Worm (Caenorhabditis elegans) whole organism, L1 larva: Measurements from ENCODE around the gene par-5.

Experiments
- C16A3.4 ChIP-seq: fragments of 150-350 bp; optimal IDR thresholded peaks from 2 replicates; lab custom pipeline; 2014; ENCODE audit warnings: missing biosample characterization, missing genetic modification characterization
- F16B12.6 ChIP-seq: fragments of 150-350 bp; optimal IDR thresholded peaks from 2 replicates; lab custom pipeline; 2014; ENCODE audit warnings: missing biosample characterization, missing genetic modification characterization
- ama-1 ChIP-seq: fragments of 150-350 bp; optimal IDR thresholded peaks from 2 replicates; lab custom pipeline; 2014
- blmp-1 ChIP-seq: fragments of 150-350 bp; optimal IDR thresholded peaks from 2 replicates; lab custom pipeline; 2014; ENCODE audit warnings: missing biosample characterization, missing genetic modification characterization
- ceh-63 ChIP-seq: fragments of 200-800 bp; sonication (Bioruptor generic); optimal IDR thresholded peaks from 2 replicates; lab custom pipeline; 2018; ENCODE audit warnings: mild to moderate bottlenecking, missing genetic modification characterization, missing compliant biosample characterization
- ceh-8 ChIP-seq: fragments of 200-800 bp; sonication (Bioruptor generic); optimal IDR thresholded peaks from 2 replicates; lab custom pipeline; 2018; ENCODE audit warnings: mild to moderate bottlenecking, missing genetic modification characterization, moderate library complexity, missing compliant biosample characterization
- ceh-82 ChIP-seq, 3 experiments: fragments of 150-350 bp in 1 of 3; sonication (generic microtip) in 2 of 3; optimal IDR thresholded peaks; 2 replicates each; lab custom pipeline; 2014 to 2017; ENCODE audit warnings: missing biosample characterization in 3 of 3, missing genetic modification characterization in 3 of 3
- ceh-90 ChIP-seq: sonication (generic microtip); optimal IDR thresholded peaks from 2 replicates; lab custom pipeline; 2016; ENCODE audit warnings: missing genetic modification characterization, missing compliant biosample characterization
- dpl-1 ChIP-seq, 3 experiments: fragments of 150-350 bp in 2 of 3; sonication (generic microtip) in 1 of 3; optimal IDR thresholded peaks; 2 replicates each; lab custom pipeline; 2014 to 2017; ENCODE audit warnings: missing biosample characterization in 3 of 3, missing genetic modification characterization in 3 of 3, missing genetic modification reagents in 3 of 3
- dsc-1 ChIP-seq: sonication (generic microtip); optimal IDR thresholded peaks from 2 replicates; lab custom pipeline; 2016; ENCODE audit warnings: mild to moderate bottlenecking, missing genetic modification characterization, missing compliant biosample characterization
- efl-1 ChIP-seq, 4 experiments: fragments of 150-350 bp; optimal IDR thresholded peaks in 3 of 4; peaks in 1 of 4; 1 replicate in 1 of 4; 2 replicates in 3 of 4; lab custom pipeline; 2014; ENCODE audit warnings: missing biosample characterization in 2 of 4, missing genetic modification characterization in 2 of 4, missing genetic modification reagents in 2 of 4
- elt-3 ChIP-seq, 6 experiments: fragments of 150-350 bp in 1 of 6; sonication (generic microtip); optimal IDR thresholded peaks; 2 replicates each; lab custom pipeline; 2017 to 2018; ENCODE audit warnings: missing biosample characterization in 6 of 6, missing genetic modification characterization in 6 of 6, inconsistent platforms in 1 of 6
- grh-1 ChIP-seq: fragments of 200-800 bp; sonication (Bioruptor generic); IDR thresholded peaks from 2 replicates; pipeline ENCODE4 v1.3.6; 2022; ENCODE audit warnings: missing genetic modification reagents, missing genetic modification characterization, missing compliant biosample characterization
- irx-1 ChIP-seq: sonication (generic microtip); optimal IDR thresholded peaks from 2 replicates; lab custom pipeline; 2016; ENCODE audit warnings: missing genetic modification characterization, missing compliant biosample characterization
- lin-14 ChIP-seq: fragments of 200-800 bp; sonication (Bioruptor generic); optimal IDR thresholded peaks from 2 replicates; lab custom pipeline; 2018; ENCODE audit warnings: mild to moderate bottlenecking, missing genetic modification characterization, moderate library complexity, missing compliant biosample characterization
- lin-15B ChIP-seq: fragments of 150-350 bp; sonication (generic microtip); optimal IDR thresholded peaks from 3 replicates; lab custom pipeline; 2014; ENCODE audit warnings: missing biosample characterization, missing genetic modification characterization
- lin-35 ChIP-seq, 2 experiments: fragments of 150-350 bp; optimal IDR thresholded peaks; 2 replicates each; lab custom pipeline; 2014; ENCODE audit warnings: missing biosample characterization in 2 of 2, missing genetic modification characterization in 2 of 2, missing genetic modification reagents in 2 of 2
- lsy-2 ChIP-seq, 2 experiments: fragments of 150-350 bp; optimal IDR thresholded peaks; 2 replicates each; lab custom pipeline; 2014; ENCODE audit warnings: missing biosample characterization in 2 of 2, missing genetic modification characterization in 2 of 2
- mab-9 ChIP-seq: fragments of 200-800 bp; sonication (Bioruptor generic); IDR thresholded peaks from 2 replicates; pipeline ENCODE4 v1.3.6; 2022; ENCODE audit warnings: missing genetic modification reagents, missing genetic modification characterization, missing compliant biosample characterization
- nhr-20 ChIP-seq: sonication (generic microtip); optimal IDR thresholded peaks from 2 replicates; lab custom pipeline; 2016; ENCODE audit warnings: mild to moderate bottlenecking, missing genetic modification characterization, missing compliant biosample characterization
- nhr-28 ChIP-seq: fragments of 150-350 bp; optimal IDR thresholded peaks from 2 replicates; lab custom pipeline; 2014; ENCODE audit warnings: missing biosample characterization, missing genetic modification characterization
- nhr-47 ChIP-seq: sonication (generic microtip); optimal IDR thresholded peaks from 2 replicates; lab custom pipeline; 2016; ENCODE audit warnings: mild to moderate bottlenecking, missing genetic modification characterization, moderate library complexity, missing compliant biosample characterization
- nhr-71 ChIP-seq: sonication (generic microtip); optimal IDR thresholded peaks from 2 replicates; lab custom pipeline; 2016; ENCODE audit warnings: mild to moderate bottlenecking, missing genetic modification characterization, moderate library complexity, missing compliant biosample characterization
- nhr-77 ChIP-seq: fragments of 150-350 bp; optimal IDR thresholded peaks from 2 replicates; lab custom pipeline; 2014; ENCODE audit warnings: missing biosample characterization, missing genetic modification characterization
- nhr-90 ChIP-seq: sonication (generic microtip); optimal IDR thresholded peaks from 2 replicates; lab custom pipeline; 2016; ENCODE audit warnings: mild to moderate bottlenecking, missing genetic modification characterization, missing compliant biosample characterization; ENCODE audit not compliant: poor library complexity
- rnt-1 ChIP-seq: sonication (generic microtip); optimal IDR thresholded peaks from 2 replicates; lab custom pipeline; 2016; ENCODE audit warnings: mild to moderate bottlenecking, missing genetic modification characterization, moderate library complexity, missing compliant biosample characterization
- snu-23 ChIP-seq: sonication (generic microtip); optimal IDR thresholded peaks from 2 replicates; lab custom pipeline; 2016; ENCODE audit warnings: missing genetic modification characterization, missing compliant biosample characterization
- swsn-7 ChIP-seq: sonication (generic microtip); optimal IDR thresholded peaks from 2 replicates; lab custom pipeline; 2016; ENCODE audit warnings: missing genetic modification characterization, missing compliant biosample characterization
- tbx-2 ChIP-seq: sonication (generic microtip); optimal IDR thresholded peaks from 2 replicates; lab custom pipeline; 2016; ENCODE audit warnings: missing genetic modification characterization, missing compliant biosample characterization
- tlp-1 ChIP-seq: fragments of 150-350 bp; optimal IDR thresholded peaks from 2 replicates; lab custom pipeline; 2014; ENCODE audit warnings: missing biosample characterization, missing genetic modification characterization
- unc-130 ChIP-seq: fragments of 150-350 bp; optimal IDR thresholded peaks from 2 replicates; lab custom pipeline; 2017; ENCODE audit warnings: missing biosample characterization, missing genetic modification characterization, inconsistent platforms
- unc-30 ChIP-seq: sonication (generic microtip); optimal IDR thresholded peaks from 2 replicates; lab custom pipeline; 2017; ENCODE audit warnings: missing biosample characterization, missing genetic modification characterization
- xbp-1 ChIP-seq: sonication (generic microtip); optimal IDR thresholded peaks from 2 replicates; lab custom pipeline; 2016; ENCODE audit warnings: missing genetic modification characterization, missing compliant biosample characterization

Gene par-5

ce11 chrIV:11855900-11856660 is 34.4 kb upstream of the par-5 start, which contains the start of gene ech-2:
Gene ech-2 (minus strand): TSS chrIV:11856351.
- TF ChIP-seq elt-3 (tag; optimal IDR thresholded peaks at IDR 0.05; lab: Kevin White, UChicago) (peak in 1 of 6 experiments; percentile 20), snu-23 (GFP tag; lab: Kevin White, UChicago) (peak; percentile 12), ceh-90 (tag; lab: Kevin White, UChicago) (peak; percentile 7), mab-9 (GFP tag; lab: Robert Waterston, UW) (no peak), ceh-8 (no peak), nhr-90 (tag; lab: Kevin White, UChicago) (peak; percentile 10), C16A3.4 (tag; lab: Kevin White, UChicago) (peak; percentile 28), nhr-71 (tag; lab: Kevin White, UChicago) (peak; percentile 0), efl-1 (optimal IDR thresholded peaks at IDR 0.05; lab: Kevin White, UChicago) (peak; percentile 34), efl-1 (GFP tag; optimal IDR thresholded peaks at IDR 0.05 in 1 of 2; lab: Kevin White, UChicago) (peak; percentile 33 to 93), swsn-7 (peak; percentile 9), lsy-2 (tag; optimal IDR thresholded peaks at IDR 0.05; lab: Kevin White, UChicago) (peak; percentile 39 to 40), dpl-1 (GFP tag; optimal IDR thresholded peaks at IDR 0.05; lab: Kevin White, UChicago) (peak; percentile 27 to 46 (median 33)), lin-14 (GFP tag; lab: Kevin White, UChicago) (peak; percentile 1), nhr-28 (tag; lab: Kevin White, UChicago) (no peak), nhr-20 (no peak), ceh-82 (tag; optimal IDR thresholded peaks at IDR 0.05; lab: Kevin White, UChicago) (peak in 1 of 3 experiments; percentile 20), nhr-77 (tag; lab: Kevin White, UChicago) (no peak), dsc-1 (tag; lab: Kevin White, UChicago) (no peak), blmp-1 (tag; lab: Kevin White, UChicago) (peak; percentile 41), tbx-2 (no peak), lin-35 (GFP tag; optimal IDR thresholded peaks at IDR 0.05; lab: Kevin White, UChicago) (peak; percentile 17 to 48), xbp-1 (no peak), nhr-47 (peak; percentile 31)

DNA sequence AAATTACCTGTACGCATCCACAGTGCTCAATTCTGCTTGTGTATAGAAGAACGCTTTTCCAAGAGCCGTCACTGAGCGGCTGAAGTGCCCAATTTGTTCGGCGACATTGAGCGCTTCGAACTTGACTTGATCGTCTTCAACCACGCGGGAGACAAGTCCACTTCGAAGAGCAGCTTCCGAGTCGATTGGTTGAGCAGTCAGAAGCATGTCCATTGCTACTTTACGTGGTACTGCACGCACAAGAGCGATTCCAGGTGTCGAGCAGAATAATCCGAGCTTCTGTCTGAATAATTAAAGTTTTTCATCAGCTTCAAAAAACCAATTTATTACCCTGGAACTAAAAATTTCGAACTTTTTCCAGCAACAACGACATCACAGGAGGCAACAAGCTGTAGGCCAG is 33.7 kb upstream of the par-5 start:
- no peak for TF ChIP-seq grh-1 (GFP tag; lab: Robert Waterston, UW)
- TF ChIP-seq, all 84 proteins: peak for 0

DNA sequence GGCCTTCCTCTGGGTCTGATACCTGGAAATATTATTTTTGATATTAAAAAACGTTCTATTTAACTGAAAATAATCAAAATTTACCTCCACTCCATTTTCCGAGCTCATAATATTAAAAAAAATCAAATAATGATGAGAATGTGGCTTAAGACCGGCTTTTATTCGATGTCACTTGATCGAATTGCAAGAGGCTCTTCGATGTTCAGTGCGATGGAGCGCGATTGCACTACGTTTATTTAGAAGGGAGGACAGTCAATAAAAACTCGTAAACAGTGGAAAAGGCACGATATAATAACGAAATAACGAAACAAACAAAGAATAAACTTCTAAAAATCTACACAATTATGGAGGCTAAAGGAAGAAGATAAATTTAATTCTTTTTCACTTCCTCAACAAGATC is 33.1 kb upstream of the par-5 start, which contains the start of gene tag-30:
Gene tag-30, minus strand, starts transcription at position 383 of the 400 bp plus-strand sequence.
- peak; percentile 37 for TF ChIP-seq tbx-2
- no peak for TF ChIP-seq ceh-63
- no peak for TF ChIP-seq unc-30 (tag; lab: Kevin White, UChicago)
- TF ChIP-seq lin-35 (GFP tag; optimal IDR thresholded peaks at IDR 0.05; lab: Kevin White, UChicago), result peak; percentile 53 to 77
- TF ChIP-seq nhr-28 (tag; lab: Kevin White, UChicago), result no peak
- TF ChIP-seq unc-130 (tag; lab: Kevin White, UChicago), result peak; percentile 32
- peak; percentile 39 for TF ChIP-seq lin-15B (tag; lab: Kevin White, UChicago)
- TF ChIP-seq efl-1 (optimal IDR thresholded peaks at IDR 0.05; lab: Kevin White, UChicago), result peak; percentile 54 to 61
- TF ChIP-seq efl-1 (GFP tag; optimal IDR thresholded peaks at IDR 0.05 in 1 of 2; lab: Kevin White, UChicago), result peak; percentile 57 to 87
- TF ChIP-seq tlp-1 (tag; lab: Kevin White, UChicago), result no peak
- peak; percentile 40 for TF ChIP-seq rnt-1
- TF ChIP-seq swsn-7, result peak; percentile 35
- peak; percentile 67 for TF ChIP-seq C16A3.4 (tag; lab: Kevin White, UChicago)
- peak; percentile 13 for TF ChIP-seq F16B12.6
- TF ChIP-seq lsy-2 (tag; optimal IDR thresholded peaks at IDR 0.05; lab: Kevin White, UChicago), result peak in 1 of 2 experiments; percentile 70
- TF ChIP-seq xbp-1, result peak; percentile 43
- TF ChIP-seq nhr-77 (tag; lab: Kevin White, UChicago), result peak; percentile 31
- peak; percentile 81 for TF ChIP-seq lin-14 (GFP tag; lab: Kevin White, UChicago)
- TF ChIP-seq dsc-1 (tag; lab: Kevin White, UChicago), result peak; percentile 35
- no peak for TF ChIP-seq blmp-1 (tag; lab: Kevin White, UChicago)
- peak in 1 of 3 experiments; percentile 26 for TF ChIP-seq ceh-82 (tag; optimal IDR thresholded peaks at IDR 0.05; lab: Kevin White, UChicago)
- TF ChIP-seq nhr-71 (tag; lab: Kevin White, UChicago), result peak; percentile 67
- peak; percentile 54 for TF ChIP-seq ama-1 (lab: Kevin White, UChicago)
- peak; percentile 46 for TF ChIP-seq nhr-20
- TF ChIP-seq dpl-1 (GFP tag; optimal IDR thresholded peaks at IDR 0.05; lab: Kevin White, UChicago), result peak; percentile 17 to 69 (median 49)
- peak; percentile 31 for TF ChIP-seq nhr-90 (tag; lab: Kevin White, UChicago)
- peak; percentile 19 for TF ChIP-seq irx-1
